Fruit fly (Drosophila melanogaster) whole organism, embryonic: ENCODE results near the gene Pdcd4.

Experiments used
- CG10654 ChIP-seq: fragments of 200-800 bp; sonication (Bioruptor generic); optimal IDR thresholded peaks from 2 replicates; lab custom pipeline; 2016; ENCODE audit warnings: missing biosample characterization, missing genetic modification characterization
- CG11560 ChIP-seq: fragments of 200-800 bp; sonication (Bioruptor generic); IDR thresholded peaks from 3 replicates; pipeline ENCODE4 v1.3.6; 2022; ENCODE audit warnings: missing biosample characterization, missing genetic modification characterization
- CG1233 ChIP-seq: fragments of 200-800 bp; sonication (Bioruptor generic); optimal IDR thresholded peaks from 4 replicates; lab custom pipeline; 2018; ENCODE audit warnings: missing biosample characterization, mild to moderate bottlenecking, missing genetic modification characterization
- CG12391 ChIP-seq: fragments of 200-800 bp; sonication (Bioruptor generic); optimal IDR thresholded peaks from 3 replicates; lab custom pipeline; 2018; ENCODE audit warnings: missing biosample characterization, mild to moderate bottlenecking, missing genetic modification characterization, moderate library complexity
- CG15601 ChIP-seq: fragments of 200-800 bp; sonication (Bioruptor generic); optimal IDR thresholded peaks from 3 replicates; lab custom pipeline; 2019; ENCODE audit warnings: missing biosample characterization, mild to moderate bottlenecking, missing genetic modification characterization, moderate library complexity
- CG18011 ChIP-seq: fragments of 200-800 bp; sonication (Bioruptor generic); optimal IDR thresholded peaks from 2 replicates; lab custom pipeline; 2017; ENCODE audit warnings: missing biosample characterization, missing genetic modification characterization, mild to moderate bottlenecking, moderate library complexity, missing genotype
- CG30431 ChIP-seq: fragments of 200-800 bp; sonication (Bioruptor generic); optimal IDR thresholded peaks from 2 replicates; lab custom pipeline; 2017; ENCODE audit warnings: missing biosample characterization, missing genetic modification characterization
- CG42726 ChIP-seq: fragments of 200-800 bp; sonication (Bioruptor generic); IDR thresholded peaks from 2 replicates; pipeline ENCODE4 v1.3.6; 2022; ENCODE audit warnings: missing biosample characterization, missing genetic modification characterization; ENCODE audit not compliant: partially characterized antibody
- CG6175 ChIP-seq: fragments of 200-800 bp; sonication (Bioruptor generic); IDR thresholded peaks from 3 replicates; pipeline ENCODE4 v1.3.6; 2022; ENCODE audit warnings: missing biosample characterization, missing genetic modification characterization
- CG6689 ChIP-seq: fragments of 200-800 bp; sonication (Bioruptor generic); IDR thresholded peaks from 2 replicates; pipeline ENCODE4 v1.3.6; 2022; ENCODE audit warnings: missing biosample characterization, missing genetic modification characterization
- CG7271 ChIP-seq: fragments of 200-800 bp; sonication (Bioruptor generic); optimal IDR thresholded peaks from 2 replicates; lab custom pipeline; 2018; ENCODE audit warnings: missing biosample characterization, mild to moderate bottlenecking, missing genetic modification characterization, moderate library complexity
- CG7357 ChIP-seq: fragments of 200-800 bp; sonication (Bioruptor generic); IDR thresholded peaks from 3 replicates; pipeline ENCODE4 v1.3.6; 2022; ENCODE audit warnings: missing biosample characterization, missing genetic modification characterization
- CG7987 ChIP-seq: fragments of 200-800 bp; sonication (Bioruptor generic); optimal IDR thresholded peaks from 2 replicates; lab custom pipeline; 2018; ENCODE audit warnings: missing biosample characterization, mild to moderate bottlenecking, missing genetic modification characterization, moderate library complexity
- CG8281 ChIP-seq: fragments of 200-800 bp; sonication (Bioruptor generic); optimal IDR thresholded peaks from 2 replicates; lab custom pipeline; 2018; ENCODE audit warnings: missing biosample characterization, mild to moderate bottlenecking, missing genetic modification characterization, moderate library complexity
- CG9215 ChIP-seq: fragments of 200-800 bp; sonication (Bioruptor generic); IDR thresholded peaks from 2 replicates; pipeline ENCODE4 v1.3.6; 2022; ENCODE audit warnings: missing biosample characterization, missing genetic modification characterization
- CG9797 ChIP-seq: fragments of 200-800 bp; sonication (Bioruptor generic); optimal IDR thresholded peaks from 3 replicates; lab custom pipeline; 2018; ENCODE audit warnings: missing biosample characterization, mild to moderate bottlenecking, missing genetic modification characterization
- Dek ChIP-seq: fragments of 200-800 bp; sonication (Bioruptor generic); optimal IDR thresholded peaks from 3 replicates; lab custom pipeline; 2019; ENCODE audit warnings: missing biosample characterization, mild to moderate bottlenecking, missing genetic modification characterization, moderate library complexity
- Dfd ChIP-seq, 2 experiments: fragments of >200 bp; optimal IDR thresholded peaks; 2 replicates each; lab custom pipeline; 2017; ENCODE audit warnings: missing biosample characterization in 2 of 2, missing genetic modification characterization in 2 of 2
- E2f1 ChIP-seq: fragments of 200-800 bp; sonication (Bioruptor generic); IDR thresholded peaks from 2 replicates; pipeline ENCODE4 v1.3.6; 2022; ENCODE audit warnings: missing biosample characterization, missing genetic modification characterization
- HLH3B ChIP-seq: fragments of 200-800 bp; sonication (Bioruptor generic); IDR thresholded peaks from 2 replicates; pipeline ENCODE4 v1.3.6; 2022; ENCODE audit warnings: missing biosample characterization, missing genetic modification characterization
- HLH4C ChIP-seq: fragments of 200-800 bp; sonication (Bioruptor generic); IDR thresholded peaks from 3 replicates; pipeline ENCODE4 v1.3.6; 2022; ENCODE audit warnings: missing biosample characterization, missing genetic modification characterization; ENCODE audit not compliant: partially characterized antibody
- Hmx ChIP-seq: fragments of 200-800 bp; sonication (Bioruptor generic); optimal IDR thresholded peaks from 2 replicates; lab custom pipeline; 2016; ENCODE audit warnings: missing biosample characterization, missing genetic modification characterization
- Hsf ChIP-seq: fragments of 200-800 bp; sonication (Bioruptor generic); optimal IDR thresholded peaks from 3 replicates; lab custom pipeline; 2016; ENCODE audit warnings: missing biosample characterization, missing genetic modification characterization
- Lim3 ChIP-seq: fragments of 200-800 bp; sonication (Bioruptor generic); IDR thresholded peaks from 2 replicates; pipeline ENCODE4 v1.3.6; 2022; ENCODE audit warnings: missing biosample characterization, missing genetic modification characterization
- MTF-1 ChIP-seq: fragments of 200-800 bp; sonication (Bioruptor generic); optimal IDR thresholded peaks from 2 replicates; lab custom pipeline; 2018; ENCODE audit warnings: missing biosample characterization, mild to moderate bottlenecking, missing genetic modification characterization, borderline replicate concordance
- Meics ChIP-seq: fragments of 200-800 bp; sonication (Bioruptor generic); optimal IDR thresholded peaks from 2 replicates; lab custom pipeline; 2017; ENCODE audit warnings: missing biosample characterization, mild to moderate bottlenecking, missing genetic modification characterization
- Oli ChIP-seq: fragments of 200-800 bp; sonication (Bioruptor generic); optimal IDR thresholded peaks from 2 replicates; lab custom pipeline; 2018; ENCODE audit warnings: missing biosample characterization, mild to moderate bottlenecking, missing genetic modification characterization, moderate library complexity
- Pdp1 ChIP-seq, 2 experiments: fragments of 200-800 bp; sonication (Bioruptor generic); optimal IDR thresholded peaks; 3 replicates each; lab custom pipeline; 2016; ENCODE audit warnings: missing biosample characterization in 2 of 2, missing genetic modification characterization in 2 of 2, mild to moderate bottlenecking in 1 of 2, moderate library complexity in 1 of 2
- YL-1 ChIP-seq: fragments of 200-800 bp; sonication (Bioruptor generic); optimal IDR thresholded peaks from 3 replicates; lab custom pipeline; 2017; ENCODE audit warnings: missing biosample characterization, mild to moderate bottlenecking, missing genetic modification characterization
- ab ChIP-seq: fragments of 200-800 bp; sonication (Bioruptor generic); optimal IDR thresholded peaks from 2 replicates; lab custom pipeline; 2016; ENCODE audit warnings: missing biosample characterization, missing genetic modification characterization
- bbx ChIP-seq: fragments of 200-800 bp; sonication (Bioruptor generic); IDR thresholded peaks from 2 replicates; pipeline ENCODE4 v1.3.6; 2022; ENCODE audit warnings: missing biosample characterization, missing genetic modification characterization; ENCODE audit not compliant: partially characterized antibody
- cato ChIP-seq: fragments of 200-800 bp; sonication (Bioruptor generic); optimal IDR thresholded peaks from 2 replicates; lab custom pipeline; 2016; ENCODE audit warnings: missing biosample characterization, missing genetic modification characterization, borderline replicate concordance
- danr ChIP-seq: fragments of 200-800 bp; sonication (Bioruptor generic); IDR thresholded peaks from 2 replicates; pipeline ENCODE4 v1.3.6; 2022; ENCODE audit warnings: missing biosample characterization, missing genetic modification characterization
- ems ChIP-seq: fragments of 200-800 bp; sonication (Bioruptor generic); optimal IDR thresholded peaks from 3 replicates; lab custom pipeline; 2016; ENCODE audit warnings: missing biosample characterization, missing genetic modification characterization
- fd96Cb ChIP-seq: fragments of 200-800 bp; sonication (Bioruptor generic); optimal IDR thresholded peaks from 2 replicates; lab custom pipeline; 2018; ENCODE audit warnings: missing biosample characterization, mild to moderate bottlenecking, missing genetic modification characterization, moderate library complexity
- gcm2 ChIP-seq: fragments of 200-800 bp; sonication (Bioruptor generic); optimal IDR thresholded peaks from 2 replicates; lab custom pipeline; 2016; ENCODE audit warnings: missing biosample characterization, missing genetic modification characterization
- inv ChIP-seq: fragments of 200-800 bp; sonication (Bioruptor generic); IDR thresholded peaks from 2 replicates; pipeline ENCODE4 v1.3.6; 2022; ENCODE audit warnings: missing biosample characterization, missing genetic modification characterization; ENCODE audit not compliant: partially characterized antibody
- jing ChIP-seq: fragments of 200-800 bp; sonication (Bioruptor generic); optimal IDR thresholded peaks from 2 replicates; lab custom pipeline; 2018; ENCODE audit warnings: missing biosample characterization, mild to moderate bottlenecking, missing genetic modification characterization
- knrl ChIP-seq: fragments of 200-800 bp; sonication (Bioruptor generic); IDR thresholded peaks from 3 replicates; pipeline ENCODE4 v1.3.6; 2022; ENCODE audit warnings: missing biosample characterization, missing genetic modification characterization; ENCODE audit not compliant: partially characterized antibody
- org-1 ChIP-seq: fragments of 200-800 bp; sonication (Bioruptor generic); optimal IDR thresholded peaks from 2 replicates; lab custom pipeline; 2017; ENCODE audit warnings: missing biosample characterization, missing genetic modification characterization
- phol ChIP-seq: fragments of 200-800 bp; sonication (Bioruptor generic); optimal IDR thresholded peaks from 3 replicates; lab custom pipeline; 2018; ENCODE audit warnings: missing biosample characterization, mild to moderate bottlenecking, missing genetic modification characterization, moderate library complexity
- prd ChIP-seq, 3 experiments: fragments of >200 bp in 2 of 3; fragments of 200-800 bp in 1 of 3; sonication (Bioruptor generic) in 1 of 3; optimal IDR thresholded peaks in 2 of 3; IDR thresholded peaks in 1 of 3; 2 replicates in 2 of 3; 3 replicates in 1 of 3; pipeline versions ENCODE4 v1.3.6 to Lab custom; 2017 to 2022; ENCODE audit warnings: missing biosample characterization in 1 of 3, missing genetic modification characterization in 1 of 3
- pum ChIP-seq: fragments of 200-800 bp; sonication (Bioruptor generic); optimal IDR thresholded peaks from 2 replicates; lab custom pipeline; 2016; ENCODE audit warnings: missing biosample characterization, missing genetic modification characterization
- row ChIP-seq: fragments of 200-800 bp; sonication (Bioruptor generic); IDR thresholded peaks from 3 replicates; pipeline ENCODE4 v1.3.6; 2022; ENCODE audit warnings: missing biosample characterization, missing genetic modification characterization
- sug ChIP-seq: fragments of 200-800 bp; optimal IDR thresholded peaks from 2 replicates; lab custom pipeline; 2019; ENCODE audit warnings: missing biosample characterization, mild to moderate bottlenecking, missing genetic modification characterization, moderate library complexity
- tin ChIP-seq: fragments of 200-800 bp; sonication (Bioruptor generic); optimal IDR thresholded peaks from 3 replicates; lab custom pipeline; 2016; ENCODE audit warnings: missing biosample characterization, missing genetic modification characterization
- ttk ChIP-seq: fragments of 200-800 bp; sonication (Bioruptor generic); IDR thresholded peaks from 2 replicates; pipeline ENCODE4 v2.1.2; 2022; ENCODE audit warnings: missing biosample characterization, missing genetic modification characterization
- tup ChIP-seq: fragments of 200-800 bp; sonication (Bioruptor generic); optimal IDR thresholded peaks from 2 replicates; lab custom pipeline; 2016; ENCODE audit warnings: missing biosample characterization, mild to moderate bottlenecking, missing genetic modification characterization, moderate library complexity
- twi ChIP-seq: fragments of 200-800 bp; optimal IDR thresholded peaks from 2 replicates; lab custom pipeline; 2019; ENCODE audit warnings: missing biosample characterization, mild to moderate bottlenecking, missing genetic modification characterization, moderate library complexity

The Pdcd4 gene

dm6 chrX:13739411-13739888, 15.8 kb downstream of the Pdcd4 start, which contains the start of gene CG11151 (continued):
- TF ChIP-seq Dek (tag; lab: Kevin White, UChicago) (peak; percentile 94), CG18011 (GFP tag; lab: Kevin White, UChicago) (peak; percentile 86), Meics (GFP tag; lab: Kevin White, UChicago) (peak; percentile 97), Hsf (GFP tag; lab: Kevin White, UChicago) (peak; percentile 97), CG6689 (GFP tag; lab: Robert Waterston, UW) (peak; percentile 95), sug (tag; lab: Kevin White, UChicago) (peak; percentile 93), Pdp1 (GFP tag; optimal IDR thresholded peaks at IDR 0.05; lab: Kevin White, UChicago) (peak; percentile 94 to 97), knrl (GFP tag; lab: Robert Waterston, UW) (peak; percentile 64; the same call in 2 of the 3 replicates), fd96Cb (tag; lab: Kevin White, UChicago) (peak; percentile 98), CG12391 (peak; percentile 98), twi (peak; percentile 93), CG30431 (GFP tag; lab: Kevin White, UChicago) (peak; percentile 94), YL-1 (GFP tag; lab: Kevin White, UChicago) (peak; percentile 88), CG1233 (GFP tag; lab: Kevin White, UChicago) (peak; percentile 96), Hmx (GFP tag; lab: Kevin White, UChicago) (peak; percentile 92), CG7271 (tag; lab: Kevin White, UChicago) (peak; percentile 86), ems (peak; percentile 95), row (GFP tag; lab: Robert Waterston, UW) (peak; percentile 98), Oli (tag; lab: Kevin White, UChicago) (peak; percentile 98), gcm2 (GFP tag; lab: Kevin White, UChicago) (peak; percentile 90), CG7987 (GFP tag; lab: Kevin White, UChicago) (peak; percentile 91), HLH4C (GFP tag; lab: Robert Waterston, UW) (peak; percentile 61; the same call in 2 of the 3 replicates), org-1 (GFP tag; lab: Kevin White, UChicago) (peak; percentile 97), ttk (GFP tag; lab: Robert Waterston, UW) (peak; percentile 92), Dfd (GFP tag; optimal IDR thresholded peaks at IDR 0.05; lab: Kevin White, UChicago) (no peak), prd (optimal IDR thresholded peaks at IDR 0.05; lab: Kevin White, UChicago) (no peak), prd (GFP tag; IDR thresholded peaks at IDR 0.05; lab: Robert Waterston, UW) (peak; percentile 97), CG11560 (tag; lab: Robert Waterston, UW) (peak; percentile 78), CG7357 (GFP tag; lab: Robert Waterston, UW) (peak; percentile 82), MTF-1 (peak; percentile 92), CG9797 (GFP tag; lab: Kevin White, UChicago) (peak; percentile 6), CG8281 (peak; percentile 88), CG6175 (GFP tag; lab: Robert Waterston, UW) (peak; percentile 80; the same call in 2 of the 3 replicates), danr (GFP tag; lab: Robert Waterston, UW) (peak; percentile 89), ab (GFP tag; lab: Kevin White, UChicago) (peak; percentile 82), CG42726 (peak; percentile 51; the same call in 1 of the 2 replicates), phol (tag; lab: Kevin White, UChicago) (peak; percentile 95), jing (peak; percentile 94), HLH3B (GFP tag; lab: Robert Waterston, UW) (peak; percentile 95), CG10654 (GFP tag; lab: Kevin White, UChicago) (peak; percentile 95), tin (GFP tag; lab: Kevin White, UChicago) (peak; percentile 96), CG9215 (peak; percentile 88), E2f1 (GFP tag; lab: Robert Waterston, UW) (peak; percentile 95), CG15601 (tag; lab: Kevin White, UChicago) (peak; percentile 95), tup (GFP tag; lab: Kevin White, UChicago) (peak; percentile 92), inv (peak; percentile 57), pum (GFP tag; lab: Kevin White, UChicago) (peak; percentile 97), bbx (GFP tag; lab: Robert Waterston, UW) (peak; percentile 50; the same call in 1 of the 2 replicates), cato (GFP tag; lab: Kevin White, UChicago) (peak; percentile 90), Lim3 (GFP tag; lab: Robert Waterston, UW) (peak; percentile 77)
